Fruit fly (Drosophila melanogaster): Measurements from ENCODE around the gene y.

y gene

DNA sequence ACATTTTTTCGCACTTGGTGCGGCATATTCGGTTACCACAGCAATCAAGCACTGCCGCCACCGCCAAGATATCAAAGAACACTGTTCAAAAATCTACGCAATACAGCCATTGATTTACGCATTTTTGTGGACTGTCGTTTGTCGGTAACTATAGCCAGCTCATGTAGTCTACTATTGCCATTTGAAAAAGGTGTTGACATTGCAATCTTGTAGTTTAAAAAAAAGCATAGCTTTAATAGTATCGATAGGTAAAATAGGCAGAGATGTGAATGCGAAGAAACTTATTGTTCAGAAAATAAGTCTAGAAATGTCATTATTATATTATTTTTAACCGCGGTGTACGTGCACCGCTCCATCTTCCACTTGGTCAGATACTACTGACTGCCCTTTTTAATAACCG, 50.0 kb downstream of the y start:
- TF ChIP-seq bab1 (GFP tag; optimal IDR thresholded peaks at IDR 0.05) = no peak
- TF ChIP-seq Clk (GFP tag; optimal IDR thresholded peaks at IDR 0.05) = no peak
- no peak for TF ChIP-seq CG33017 (tag; optimal IDR thresholded peaks at IDR 0.05)
- no peak for TF ChIP-seq cnc (optimal IDR thresholded peaks at IDR 0.05)
- TF ChIP-seq CG11617 (GFP tag; optimal IDR thresholded peaks at IDR 0.05) = no peak
- no peak for TF ChIP-seq Mnt (GFP tag; optimal IDR thresholded peaks at IDR 0.05)
- TF ChIP-seq Crg-1 (GFP tag; optimal IDR thresholded peaks at IDR 0.05) = no peak
- TF ChIP-seq pad (GFP tag; optimal IDR thresholded peaks at IDR 0.05) = no peak
- no peak for TF ChIP-seq CG12768 (GFP tag; optimal IDR thresholded peaks at IDR 0.05)
- no peak for TF ChIP-seq Hr96 (GFP tag; optimal IDR thresholded peaks at IDR 0.05)
- no peak for TF ChIP-seq toe (GFP tag; optimal IDR thresholded peaks at IDR 0.05)
- TF ChIP-seq CG14711 (tag; optimal IDR thresholded peaks at IDR 0.05) = no peak
- TF ChIP-seq ovo (GFP tag; optimal IDR thresholded peaks at IDR 0.05) = no peak
- no peak for TF ChIP-seq CG7045 (GFP tag; optimal IDR thresholded peaks at IDR 0.05)

DNA sequence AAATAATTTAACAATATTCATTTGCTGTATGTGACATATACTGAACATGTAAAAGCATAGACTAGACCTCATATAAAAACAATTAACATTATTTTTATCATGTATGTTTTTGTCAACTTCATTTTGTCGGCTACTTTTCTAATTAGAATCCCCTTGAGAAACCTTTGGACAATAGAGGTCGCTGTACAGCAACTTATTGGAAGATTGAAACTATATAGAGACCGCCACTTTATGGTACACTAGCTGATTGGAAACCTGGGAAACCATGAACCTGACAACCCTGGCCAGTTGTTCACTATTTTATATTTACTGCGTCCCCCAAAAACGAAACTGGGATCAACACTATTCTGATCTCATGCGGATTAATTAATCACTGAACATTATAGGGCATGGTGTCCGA, 51.1 kb downstream of the y start:
- TF ChIP-seq CG7101 (tag; optimal IDR thresholded peaks at IDR 0.05) (no peak), pad (GFP tag; optimal IDR thresholded peaks at IDR 0.05) (no peak), Clk (GFP tag; optimal IDR thresholded peaks at IDR 0.05) (no peak), Crg-1 (GFP tag; optimal IDR thresholded peaks at IDR 0.05) (no peak), CG33017 (tag; optimal IDR thresholded peaks at IDR 0.05) (no peak), CG7045 (GFP tag; optimal IDR thresholded peaks at IDR 0.05) (no peak)

DNA sequence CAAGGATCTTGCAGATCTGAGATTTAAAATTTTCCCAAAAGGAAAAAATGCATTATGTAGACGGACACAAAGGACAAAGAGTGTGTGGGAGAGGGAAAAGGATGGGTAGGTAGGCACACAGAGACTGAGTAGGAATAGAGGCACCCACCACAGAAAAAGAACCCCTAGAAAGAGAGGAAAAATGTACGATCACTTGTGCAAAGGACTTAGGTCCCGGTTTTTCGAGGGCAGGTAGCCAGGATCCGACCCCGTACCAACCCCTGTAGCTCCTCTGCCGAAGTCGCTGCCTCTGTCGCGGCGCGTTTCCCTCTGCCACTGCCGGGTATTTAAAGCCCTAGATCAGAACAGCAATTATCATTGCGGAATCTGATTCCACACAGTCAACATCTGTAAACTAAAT, 53.1 kb downstream of the y start:
- TF ChIP-seq Crg-1 (GFP tag; optimal IDR thresholded peaks at IDR 0.05) = no peak
- TF ChIP-seq CG12768 (GFP tag; optimal IDR thresholded peaks at IDR 0.05) = no peak
